Fruit fly (Drosophila melanogaster) whole organism, pupa: Measurements from ENCODE around the gene CG14947.

Experiments
- CG12605 ChIP-seq: fragments of 200-800 bp; sonication (Bioruptor generic); IDR thresholded peaks from 2 replicates; pipeline ENCODE4 v1.3.6; 2022; ENCODE audit warnings: missing biosample characterization, missing genetic modification characterization
- CG13204 ChIP-seq: fragments of 200-800 bp; sonication (Bioruptor generic); optimal IDR thresholded peaks from 2 replicates; lab custom pipeline; 2018; ENCODE audit warnings: missing biosample characterization, mild to moderate bottlenecking, missing genetic modification characterization, moderate library complexity
- CG4496 ChIP-seq: fragments of 200-800 bp; sonication (Bioruptor generic); IDR thresholded peaks from 3 replicates; pipeline ENCODE4 v1.3.6; 2022; ENCODE audit warnings: missing biosample characterization, missing genetic modification characterization
- fd96Ca ChIP-seq: fragments of 200-800 bp; sonication (Bioruptor generic); IDR thresholded peaks from 3 replicates; pipeline ENCODE4 v1.3.6; 2022; ENCODE audit warnings: missing biosample characterization, missing genetic modification characterization

- no peak for TF ChIP-seq CG13204
- TF ChIP-seq CG4496 = no peak
- TF ChIP-seq CG12605 (GFP tag; lab: Robert Waterston, UW) = no peak
- TF ChIP-seq fd96Ca (GFP tag; lab: Robert Waterston, UW) = no peak
Measured at dm6 chr2L:12027435-12027834, 48.5 kb upstream of the CG14947 start, which contains the start of gene dmGlut.
